Worm (Caenorhabditis elegans): Measurements from ENCODE around the gene ugt-19.
A peak's percentile ranks its signal among the peaks of the same experiment; 100 is the strongest.

ugt-19 gene

ce11 chrIV:6093477-6094314, 13.9 kb upstream of the ugt-19 start, which contains the start of gene cpi-1:
Gene cpi-1, minus strand, starts transcription at chrIV:6093680.
- TF ChIP-seq snpc-4 (tag; optimal IDR thresholded peaks at IDR 0.05), result no peak
- TF ChIP-seq jun-1 (tag; optimal IDR thresholded peaks at IDR 0.05), result peak; percentile 29
- peak; percentile 74 for TF ChIP-seq pha-4 (tag; optimal IDR thresholded peaks at IDR 0.05)
- TF ChIP-seq pqm-1 (tag; optimal IDR thresholded peaks at IDR 0.05), result peak; percentile 56
- TF ChIP-seq tbx-2 (tag; optimal IDR thresholded peaks at IDR 0.05), result no peak
- TF ChIP-seq ztf-11 (tag; optimal IDR thresholded peaks at IDR 0.05), result no peak
- TF ChIP-seq ceh-28 (tag; optimal IDR thresholded peaks at IDR 0.05), result peak; percentile 59
- peak; percentile 20 for TF ChIP-seq elt-2 (tag; optimal IDR thresholded peaks at IDR 0.05)

DNA sequence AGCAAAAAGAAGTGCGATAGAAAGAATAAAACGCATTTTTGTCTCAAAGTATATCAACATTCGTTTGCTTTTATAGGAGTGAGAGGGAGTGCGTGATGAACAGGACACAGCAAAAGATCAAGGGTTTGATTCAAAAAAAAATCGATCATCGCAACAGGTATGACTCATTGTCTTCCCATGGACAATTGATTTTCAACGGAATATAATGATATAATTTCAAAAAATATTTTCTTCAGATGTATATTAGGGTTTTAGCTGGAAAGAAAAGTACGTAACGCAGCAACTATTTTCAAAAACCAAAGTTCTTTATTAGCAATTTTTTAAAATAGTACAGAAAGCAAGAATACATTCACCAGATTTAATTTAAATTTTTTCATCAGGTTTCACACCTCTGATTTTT, 12.6 kb upstream of the ugt-19 start, which contains the start of gene K08B4.7:
TSS of gene K08B4.7 (minus strand) at position 101 of the 400 bp plus-strand sequence.
- TF ChIP-seq ztf-4 (tag; optimal IDR thresholded peaks at IDR 0.05), result no peak
- no peak for TF ChIP-seq fkh-2 (tag; optimal IDR thresholded peaks at IDR 0.05)
- TF ChIP-seq hmg-11 (tag; optimal IDR thresholded peaks at IDR 0.05), result peak; percentile 10

- TF ChIP-seq ztf-4 (tag; optimal IDR thresholded peaks at IDR 0.05) (no peak), nhr-67 (tag; optimal IDR thresholded peaks at IDR 0.05) (no peak), ceh-28 (tag; optimal IDR thresholded peaks at IDR 0.05) (no peak), pqm-1 (tag; optimal IDR thresholded peaks at IDR 0.05) (peak; percentile 46), elt-2 (tag; optimal IDR thresholded peaks at IDR 0.05) (peak; percentile 64), pha-4 (tag; optimal IDR thresholded peaks at IDR 0.05) (peak; percentile 17)
Observed at ce11 chrIV:6086479-6086878, 6.7 kb upstream of the ugt-19 start.

- TF ChIP-seq ceh-28 (tag; optimal IDR thresholded peaks at IDR 0.05), result peak; percentile 53
- TF ChIP-seq egl-27 (tag; optimal IDR thresholded peaks at IDR 0.05), result peak; percentile 21
- TF ChIP-seq fos-1 (tag; optimal IDR thresholded peaks at IDR 0.05), result peak; percentile 20
- TF ChIP-seq pqm-1 (tag; optimal IDR thresholded peaks at IDR 0.05), result peak; percentile 98
- TF ChIP-seq snpc-4 (tag; optimal IDR thresholded peaks at IDR 0.05), result no peak
- TF ChIP-seq nhr-76 (tag; optimal IDR thresholded peaks at IDR 0.05), result no peak
- no peak for TF ChIP-seq lin-39 (tag; optimal IDR thresholded peaks at IDR 0.05)
- no peak for TF ChIP-seq elt-3 (tag; optimal IDR thresholded peaks at IDR 0.05)
- no peak for TF ChIP-seq ZK546.5 (tag; optimal IDR thresholded peaks at IDR 0.05)
- no peak for TF ChIP-seq ama-1 (optimal IDR thresholded peaks at IDR 0.05)
- peak; percentile 91 for TF ChIP-seq jun-1 (tag; optimal IDR thresholded peaks at IDR 0.05)
- TF ChIP-seq tbx-2 (tag; optimal IDR thresholded peaks at IDR 0.05), result no peak
- peak; percentile 4 for TF ChIP-seq nhr-25 (tag; optimal IDR thresholded peaks at IDR 0.05)
- TF ChIP-seq lin-15B (tag; optimal IDR thresholded peaks at IDR 0.05), result no peak
- peak; percentile 95 for TF ChIP-seq pha-4 (tag; optimal IDR thresholded peaks at IDR 0.05)
- TF ChIP-seq elt-2 (tag; optimal IDR thresholded peaks at IDR 0.05), result peak; percentile 94
- no peak for TF ChIP-seq fkh-2 (tag; optimal IDR thresholded peaks at IDR 0.05)
Observed at ce11 chrIV:6083550-6084041, 3.8 kb upstream of the ugt-19 start, which contains the start of gene ugt-20. Gene ugt-20, minus strand, starts transcription at chrIV:6083600.

ce11 chrIV:6076128-6076527, 3.6 kb downstream of the ugt-19 start, which contains the start of gene cpg-20:
Gene cpg-20, minus strand, starts transcription at chrIV:6076228.
- TF ChIP-seq nhr-77 (tag; optimal IDR thresholded peaks at IDR 0.05) (no peak), elt-2 (tag; optimal IDR thresholded peaks at IDR 0.05) (no peak), lsy-12 (tag; optimal IDR thresholded peaks at IDR 0.05) (no peak), nhr-67 (tag; optimal IDR thresholded peaks at IDR 0.05) (no peak), lin-15B (tag; optimal IDR thresholded peaks at IDR 0.05) (no peak), aly-2 (tag; optimal IDR thresholded peaks at IDR 0.05) (no peak), tbx-2 (tag; optimal IDR thresholded peaks at IDR 0.05) (no peak)

DNA sequence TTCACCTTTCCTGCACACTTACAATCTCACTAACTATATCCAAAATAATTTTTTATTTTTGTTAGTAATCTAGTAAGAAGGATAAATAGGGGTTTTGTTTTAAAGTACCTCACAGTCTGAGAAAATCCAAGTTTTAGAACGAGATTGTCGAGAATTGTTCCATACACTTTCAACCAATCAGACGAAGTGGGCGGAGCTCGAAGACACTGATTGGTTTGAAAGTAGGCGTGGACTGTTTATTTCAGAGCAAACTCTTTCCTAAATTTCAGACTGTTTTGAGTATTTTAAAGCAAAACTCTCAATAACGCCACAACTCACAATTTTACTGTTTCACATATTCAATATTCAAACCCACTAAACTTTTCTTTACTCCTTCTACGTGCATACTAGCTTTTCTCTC, 8.7 kb downstream of the ugt-19 start:
- TF ChIP-seq nfya-1 (tag; optimal IDR thresholded peaks at IDR 0.05; ENCODE audit: insufficient read depth) (peak; percentile 90), ceh-9 (tag; optimal IDR thresholded peaks at IDR 0.05) (no peak)

- TF ChIP-seq fkh-10 (GFP tag; optimal IDR thresholded peaks at IDR 0.05) (peak; percentile 40), fos-1 (tag; optimal IDR thresholded peaks at IDR 0.05) (no peak), mdl-1 (tag; optimal IDR thresholded peaks at IDR 0.05) (no peak)
Observed at ce11 chrIV:6065186-6065585, 14.6 kb downstream of the ugt-19 start.
